Worm (Caenorhabditis elegans): Measurements from ENCODE around the gene cut-3.

The cut-3 gene

DNA sequence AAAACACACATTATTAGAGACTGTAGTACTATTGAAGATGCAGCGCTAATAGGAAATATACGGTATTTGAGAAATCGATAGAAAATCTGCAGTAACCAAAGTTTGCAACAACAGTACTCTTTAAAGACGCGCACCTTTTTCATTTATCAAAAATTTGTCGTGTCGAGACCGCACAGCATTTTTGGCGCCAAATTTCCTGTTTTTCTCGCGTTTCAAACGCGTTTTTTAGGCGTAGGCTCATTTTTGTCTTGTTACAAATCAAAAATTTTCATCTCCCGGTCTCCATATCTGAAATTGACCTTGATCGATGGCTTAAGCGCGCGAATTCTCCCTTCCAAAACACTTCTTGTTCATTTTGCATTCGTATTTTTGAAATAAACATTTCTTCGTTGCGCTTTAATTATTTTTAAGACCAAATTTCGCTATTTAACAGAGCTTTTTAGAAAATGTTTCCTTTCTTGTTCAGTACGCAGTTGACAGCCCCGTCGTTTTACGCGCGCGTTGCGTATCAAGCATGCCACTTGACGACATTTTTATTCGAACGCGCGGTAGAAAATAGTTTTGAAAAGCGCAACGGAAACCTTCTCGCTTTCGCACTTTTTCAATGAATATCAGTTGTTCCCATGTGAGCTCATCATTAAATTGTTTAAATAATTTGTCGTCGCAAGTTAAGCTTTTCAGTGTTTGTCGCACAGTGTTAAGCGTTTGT is 10.2 kb upstream of the cut-3 start:
- TF ChIP-seq ztf-23 (GFP tag; IDR thresholded peaks at IDR 0.05) (no peak), cog-1 (tag; optimal IDR thresholded peaks at IDR 0.05) (no peak), T22C8.4 (GFP tag; IDR thresholded peaks at IDR 0.05) (no peak), flt-1 (GFP tag; IDR thresholded peaks at IDR 0.05) (no peak), ztf-29 (GFP tag; IDR thresholded peaks at IDR 0.05) (no peak), tab-1 (GFP tag; IDR thresholded peaks at IDR 0.05) (no peak), ref-1 (GFP tag; conservative IDR thresholded peaks at IDR 0.05) (no peak), med-1 (GFP tag; optimal IDR thresholded peaks at IDR 0.05; ENCODE audit: insufficient read depth) (no peak), klf-2 (GFP tag; conservative IDR thresholded peaks at IDR 0.05) (no peak)

DNA sequence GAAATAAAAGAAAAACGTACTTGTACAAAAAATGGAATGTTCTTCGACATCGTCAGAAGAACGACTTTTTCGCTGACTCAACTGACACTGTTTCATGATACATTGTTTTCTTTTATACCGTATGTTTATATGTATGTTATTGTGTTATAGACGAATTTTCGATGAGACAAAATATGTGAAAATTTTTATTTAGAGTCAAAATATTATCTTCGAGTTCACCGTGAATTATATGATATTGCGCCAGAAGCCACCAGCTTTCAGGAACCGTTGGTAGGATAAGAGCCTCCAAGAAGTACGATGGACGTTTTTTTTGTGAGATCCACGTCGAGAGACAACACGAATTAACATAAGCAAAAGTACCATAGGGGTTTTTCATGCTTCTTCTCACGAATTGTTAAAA is 9.5 kb upstream of the cut-3 start, which contains the start of gene F22B5.6:
TSS of gene F22B5.6 (minus strand) at position 101 of the 400 bp plus-strand sequence.
- TF ChIP-seq flt-1 (GFP tag; IDR thresholded peaks at IDR 0.05) = no peak

DNA sequence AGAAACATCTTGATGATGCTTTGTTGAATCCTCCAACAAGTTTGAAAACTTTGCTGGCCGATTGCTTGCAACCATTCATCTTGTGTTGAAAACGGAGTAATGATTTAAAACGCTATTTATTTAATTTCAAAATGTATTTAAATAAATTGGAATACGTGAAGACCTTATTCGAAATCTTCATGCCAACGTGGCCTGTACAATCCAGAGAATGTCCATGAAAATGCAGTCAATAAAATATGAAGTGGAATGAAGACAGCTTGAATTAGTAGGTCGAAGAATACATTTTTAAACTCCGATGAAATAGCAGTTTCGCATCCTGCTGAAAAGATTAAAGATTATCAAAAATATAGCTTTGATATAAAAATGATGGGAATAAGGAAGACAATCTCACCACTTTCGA is 7.9 kb upstream of the cut-3 start, which contains the start of gene F22B5.5:
TSS of gene F22B5.5 (minus strand) at position 101 of the 400 bp plus-strand sequence.
- no peak for TF ChIP-seq tab-1 (GFP tag; IDR thresholded peaks at IDR 0.05)

DNA sequence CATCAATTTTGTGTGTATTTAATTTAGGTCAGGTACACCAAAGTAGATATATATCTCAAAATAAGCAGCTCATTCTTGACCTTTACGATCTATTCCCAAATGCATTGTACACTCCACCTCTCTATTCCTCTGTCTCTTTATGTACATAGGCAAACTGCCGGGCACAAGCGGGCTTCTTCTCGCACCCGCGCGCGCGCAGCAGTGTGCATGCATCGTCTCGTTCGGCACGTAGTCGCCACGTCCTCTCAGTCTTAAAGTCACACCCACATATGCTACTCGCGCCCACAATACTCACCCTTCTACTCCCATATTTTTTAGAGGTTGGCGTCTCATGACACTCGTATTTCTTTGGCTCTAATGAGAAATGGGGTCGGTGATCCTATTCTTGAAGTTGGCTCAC is 4.8 kb upstream of the cut-3 start:
- no peak for TF ChIP-seq ztf-23 (GFP tag; IDR thresholded peaks at IDR 0.05)
- no peak for TF ChIP-seq ref-1 (GFP tag; conservative IDR thresholded peaks at IDR 0.05)
- no peak for TF ChIP-seq flt-1 (GFP tag; IDR thresholded peaks at IDR 0.05)
- no peak for TF ChIP-seq cog-1 (tag; optimal IDR thresholded peaks at IDR 0.05)
- TF ChIP-seq T22C8.4 (GFP tag; IDR thresholded peaks at IDR 0.05) = no peak
- no peak for TF ChIP-seq tab-1 (GFP tag; IDR thresholded peaks at IDR 0.05)
- TF ChIP-seq ztf-29 (GFP tag; IDR thresholded peaks at IDR 0.05) = no peak
- TF ChIP-seq med-1 (GFP tag; optimal IDR thresholded peaks at IDR 0.05; ENCODE audit: insufficient read depth) = no peak
- TF ChIP-seq klf-2 (GFP tag; conservative IDR thresholded peaks at IDR 0.05) = no peak

DNA sequence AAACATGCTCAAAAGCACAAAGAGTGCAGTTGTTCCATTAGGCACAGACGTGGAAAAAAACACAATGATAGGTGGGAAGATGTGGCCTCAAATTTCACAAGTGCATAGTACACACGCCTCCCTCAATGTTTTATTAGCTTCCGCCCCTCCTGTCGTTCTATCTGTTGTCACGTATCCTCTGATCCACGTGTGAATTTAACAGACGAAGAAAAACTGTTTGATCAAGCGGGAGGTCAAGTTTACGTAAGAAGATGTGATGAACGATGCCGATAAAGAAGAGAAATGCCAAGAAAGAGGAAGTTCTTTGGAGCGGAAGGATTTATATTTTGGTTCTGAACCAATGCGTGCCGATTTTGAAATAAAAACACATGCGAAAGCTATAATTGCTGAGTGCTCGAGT is 4.1 kb upstream of the cut-3 start:
- no peak for TF ChIP-seq ztf-29 (GFP tag; IDR thresholded peaks at IDR 0.05)
- no peak for TF ChIP-seq flt-1 (GFP tag; IDR thresholded peaks at IDR 0.05)

DNA sequence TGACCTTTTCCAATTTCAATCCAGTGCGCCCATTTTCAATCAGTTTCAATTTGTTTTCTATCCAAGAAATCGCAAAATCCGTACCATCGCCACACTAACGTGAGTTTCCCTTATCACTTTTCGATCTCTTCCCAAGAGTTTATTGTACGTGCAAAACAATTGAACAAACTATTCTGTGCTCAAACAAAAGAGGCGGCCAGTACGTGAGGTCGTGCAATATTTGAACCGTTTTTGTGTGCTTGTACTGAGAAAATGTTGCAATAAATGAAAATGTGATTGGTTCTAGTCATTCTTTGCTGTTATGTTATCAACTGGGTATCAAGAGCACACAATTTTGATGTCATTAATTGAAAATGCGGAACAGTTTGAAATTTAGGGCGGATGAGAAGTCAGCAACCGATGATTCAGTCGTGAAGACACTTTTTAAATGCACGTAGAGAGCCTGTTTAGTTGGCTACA is 3.1 kb upstream of the cut-3 start, which contains the start of gene F22B5.4:
TSS of gene F22B5.4 (plus strand) at position 51 of the 459 bp plus-strand sequence.
- TF ChIP-seq cog-1 (tag; optimal IDR thresholded peaks at IDR 0.05) = no peak
- no peak for TF ChIP-seq ztf-29 (GFP tag; IDR thresholded peaks at IDR 0.05)
- no peak for TF ChIP-seq med-1 (GFP tag; optimal IDR thresholded peaks at IDR 0.05; ENCODE audit: insufficient read depth)
- no peak for TF ChIP-seq tab-1 (GFP tag; IDR thresholded peaks at IDR 0.05)
- TF ChIP-seq klf-2 (GFP tag; conservative IDR thresholded peaks at IDR 0.05) = no peak
- TF ChIP-seq ztf-23 (GFP tag; IDR thresholded peaks at IDR 0.05) = no peak
- no peak for TF ChIP-seq ref-1 (GFP tag; conservative IDR thresholded peaks at IDR 0.05)
- no peak for TF ChIP-seq flt-1 (GFP tag; IDR thresholded peaks at IDR 0.05)
- no peak for TF ChIP-seq T22C8.4 (GFP tag; IDR thresholded peaks at IDR 0.05)

DNA sequence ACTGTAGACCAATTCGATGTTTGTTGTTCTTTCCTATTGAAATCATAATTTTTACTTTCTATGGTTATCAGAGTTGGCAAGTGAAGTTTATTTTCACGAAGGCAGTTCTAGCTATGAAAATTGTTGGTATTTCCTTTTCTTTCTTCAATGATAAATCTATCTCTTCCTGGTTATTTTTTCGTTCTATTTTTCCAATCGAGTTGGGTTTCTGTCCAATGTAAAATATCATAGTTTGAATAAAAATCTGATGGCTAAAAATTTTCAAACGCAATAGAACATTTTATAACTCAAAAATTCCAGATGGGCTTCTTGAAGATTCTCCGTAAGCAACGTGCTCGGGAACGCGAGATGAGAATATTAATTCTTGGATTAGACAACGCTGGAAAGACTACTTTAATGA is 2.6 kb downstream of the cut-3 start, which contains the start of gene evl-20:
TSS of gene evl-20 (plus strand) at position 301 of the 400 bp plus-strand sequence.
- no peak for TF ChIP-seq ztf-29 (GFP tag; IDR thresholded peaks at IDR 0.05)
- no peak for TF ChIP-seq cog-1 (tag; optimal IDR thresholded peaks at IDR 0.05)
- TF ChIP-seq ztf-23 (GFP tag; IDR thresholded peaks at IDR 0.05) = no peak
- TF ChIP-seq med-1 (GFP tag; optimal IDR thresholded peaks at IDR 0.05; ENCODE audit: insufficient read depth) = no peak
- TF ChIP-seq flt-1 (GFP tag; IDR thresholded peaks at IDR 0.05) = no peak
- no peak for TF ChIP-seq klf-2 (GFP tag; conservative IDR thresholded peaks at IDR 0.05)
- TF ChIP-seq ref-1 (GFP tag; conservative IDR thresholded peaks at IDR 0.05) = no peak
- no peak for TF ChIP-seq tab-1 (GFP tag; IDR thresholded peaks at IDR 0.05)

DNA sequence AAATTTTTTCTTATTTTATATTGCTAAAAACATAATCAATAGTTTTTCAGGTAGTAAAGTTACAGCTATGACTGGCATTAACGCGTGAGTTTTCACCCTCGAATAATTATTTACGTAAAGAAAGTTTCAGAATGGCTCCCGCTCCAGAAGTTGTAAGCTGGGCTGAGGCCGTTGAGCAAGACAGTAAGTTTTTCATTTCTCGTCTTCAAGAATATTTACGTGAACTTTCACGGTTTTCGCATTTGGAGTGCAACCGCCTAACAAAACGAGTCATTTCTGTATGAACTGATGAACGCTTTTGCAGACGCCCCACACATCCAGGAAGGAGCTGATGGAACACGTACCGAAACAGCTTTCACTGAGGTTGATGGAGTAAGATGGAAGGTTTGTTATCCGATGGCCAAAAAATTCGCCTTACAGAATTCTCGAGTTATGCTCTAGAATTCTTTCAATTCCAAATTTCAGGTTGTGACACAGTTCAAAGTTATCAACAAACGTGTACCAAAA is 3.9 kb downstream of the cut-3 start, which contains the start of gene eif-3.G:
TSS of gene eif-3.G (plus strand) at position 51 of the 507 bp plus-strand sequence.
- TF ChIP-seq cog-1 (tag; optimal IDR thresholded peaks at IDR 0.05) = no peak

DNA sequence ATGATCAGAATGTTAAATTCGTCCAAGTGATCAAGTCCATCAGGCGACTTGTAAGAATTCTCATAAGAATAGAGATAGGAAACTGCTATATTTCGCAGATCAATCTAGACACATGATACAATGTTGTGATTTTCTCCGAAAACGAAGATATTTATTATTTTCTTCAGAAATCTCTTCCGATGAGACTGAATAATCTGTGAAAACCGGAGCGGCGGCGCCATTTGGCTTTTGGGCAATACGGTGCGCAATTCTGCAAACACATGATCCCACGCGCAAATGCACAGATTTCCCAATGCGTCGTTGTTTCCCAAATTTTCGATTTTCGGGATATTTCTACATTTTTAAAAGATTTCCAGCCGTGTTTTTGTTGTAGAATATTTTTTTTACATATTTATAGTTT is 4.5 kb downstream of the cut-3 start:
- TF ChIP-seq tab-1 (GFP tag; IDR thresholded peaks at IDR 0.05) (no peak), ztf-29 (GFP tag; IDR thresholded peaks at IDR 0.05) (no peak; the same call in 1 of the 2 replicates), T22C8.4 (GFP tag; IDR thresholded peaks at IDR 0.05) (no peak), ztf-23 (GFP tag; IDR thresholded peaks at IDR 0.05) (no peak), ref-1 (GFP tag; conservative IDR thresholded peaks at IDR 0.05) (no peak), cog-1 (tag; optimal IDR thresholded peaks at IDR 0.05) (no peak), flt-1 (GFP tag; IDR thresholded peaks at IDR 0.05) (no peak), klf-2 (GFP tag; conservative IDR thresholded peaks at IDR 0.05) (no peak), med-1 (GFP tag; optimal IDR thresholded peaks at IDR 0.05; ENCODE audit: insufficient read depth) (no peak)

DNA sequence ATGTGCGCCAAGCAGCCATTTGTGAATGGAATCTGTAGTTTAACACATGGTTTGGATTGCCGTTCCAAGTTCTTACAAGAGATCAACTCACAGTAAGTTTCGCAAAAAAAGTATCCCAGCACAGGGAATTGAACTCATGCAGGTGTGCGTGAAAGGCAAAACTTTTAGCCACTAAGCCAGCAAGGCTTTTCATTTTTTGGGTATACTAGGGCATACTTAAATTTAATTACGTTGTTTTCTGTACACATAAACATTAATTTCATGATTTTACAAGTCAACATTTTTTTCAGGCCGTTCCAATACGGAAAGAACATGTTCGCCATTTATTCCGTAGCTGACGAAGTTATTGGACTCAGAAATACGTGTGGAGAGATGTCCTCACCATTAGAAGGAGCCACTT is 5.1 kb downstream of the cut-3 start:
- no peak for TF ChIP-seq ztf-29 (GFP tag; IDR thresholded peaks at IDR 0.05)
- no peak for TF ChIP-seq flt-1 (GFP tag; IDR thresholded peaks at IDR 0.05)
- TF ChIP-seq ztf-23 (GFP tag; IDR thresholded peaks at IDR 0.05) = no peak
- TF ChIP-seq T22C8.4 (GFP tag; IDR thresholded peaks at IDR 0.05) = no peak

DNA sequence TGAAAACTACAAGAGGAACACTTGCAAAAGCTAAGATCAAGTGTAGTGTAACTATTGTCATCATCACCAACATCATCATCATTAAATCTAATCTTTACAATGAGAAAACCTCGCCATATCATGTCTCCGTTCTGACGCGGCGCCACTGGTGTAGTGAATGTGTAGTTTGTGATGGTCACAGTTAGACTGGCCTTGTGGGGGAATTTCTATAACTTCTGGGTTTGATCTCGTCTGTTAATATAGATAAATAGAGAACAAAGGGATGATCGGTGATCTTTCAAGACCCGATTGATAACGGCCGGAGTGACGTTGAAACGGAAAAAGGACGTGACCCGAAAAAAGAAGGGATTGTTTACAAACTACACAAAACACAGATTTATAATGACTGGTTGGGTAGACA is 5.8 kb downstream of the cut-3 start:
- no peak for TF ChIP-seq ztf-23 (GFP tag; IDR thresholded peaks at IDR 0.05)
- no peak for TF ChIP-seq ref-1 (GFP tag; conservative IDR thresholded peaks at IDR 0.05)
- no peak for TF ChIP-seq T22C8.4 (GFP tag; IDR thresholded peaks at IDR 0.05)
- TF ChIP-seq klf-2 (GFP tag; conservative IDR thresholded peaks at IDR 0.05) = no peak
- no peak for TF ChIP-seq med-1 (GFP tag; optimal IDR thresholded peaks at IDR 0.05; ENCODE audit: insufficient read depth)
- no peak for TF ChIP-seq tab-1 (GFP tag; IDR thresholded peaks at IDR 0.05)
- TF ChIP-seq flt-1 (GFP tag; IDR thresholded peaks at IDR 0.05) = no peak
